Worm (Caenorhabditis elegans) whole organism, young adult: ENCODE data around the gene Y73F8A.13.
A peak's percentile ranks its signal among the peaks of the same experiment; 100 is the strongest.

Source experiments
- B0035.1 ChIP-seq: sonication (generic microtip); optimal IDR thresholded peaks from 2 replicates; lab custom pipeline; 2016; ENCODE audit warnings: missing genetic modification characterization, mild to moderate bottlenecking, missing compliant biosample characterization, missing genotype, missing genetic modification reagents
- D2030.7 ChIP-seq: fragments of 200-800 bp; sonication (Bioruptor generic); IDR thresholded peaks from 2 replicates; pipeline ENCODE4 v1.3.6; 2022; ENCODE audit warnings: missing genetic modification reagents, missing genetic modification characterization, missing compliant biosample characterization
- F10E7.11 ChIP-seq: sonication (generic microtip); optimal IDR thresholded peaks from 2 replicates; lab custom pipeline; 2017; ENCODE audit warnings: mild to moderate bottlenecking, missing genetic modification characterization, moderate library complexity, missing compliant biosample characterization
- F37B4.10 ChIP-seq: fragments of 200-800 bp; sonication (Bioruptor generic); IDR thresholded peaks from 2 replicates; pipeline ENCODE4 v1.3.6; 2022; ENCODE audit warnings: missing genetic modification characterization, missing compliant biosample characterization
- F52B5.7 ChIP-seq: sonication (generic microtip); optimal IDR thresholded peaks from 2 replicates; lab custom pipeline; 2016; ENCODE audit warnings: mild to moderate bottlenecking, missing genetic modification characterization, missing compliant biosample characterization
- F57C9.4 ChIP-seq: sonication (generic microtip); optimal IDR thresholded peaks from 2 replicates; lab custom pipeline; 2017; ENCODE audit warnings: mild to moderate bottlenecking, missing genetic modification characterization, missing compliant biosample characterization
- ZK185.1 ChIP-seq: sonication (generic microtip); optimal IDR thresholded peaks from 2 replicates; lab custom pipeline; 2016; ENCODE audit warnings: mild to moderate bottlenecking, missing genetic modification characterization, missing compliant biosample characterization; ENCODE audit not compliant: poor library complexity, severe bottlenecking
- attf-6 ChIP-seq: fragments of 200-800 bp; sonication (Bioruptor generic); IDR thresholded peaks from 2 replicates; pipeline ENCODE4 v1.3.6; 2022; ENCODE audit warnings: missing genetic modification reagents, missing genetic modification characterization, missing compliant biosample characterization
- cebp-1 ChIP-seq, 2 experiments: fragments of 200-800 bp in 1 of 2; sonication (Bioruptor generic) in 1 of 2; sonication (generic microtip) in 1 of 2; IDR thresholded peaks in 1 of 2; optimal IDR thresholded peaks in 1 of 2; 2 replicates each; pipeline versions ENCODE4 v1.3.6 to Lab custom; 2017 to 2022; ENCODE audit warnings: missing compliant biosample characterization in 2 of 2, missing genetic modification characterization in 2 of 2, mild to moderate bottlenecking in 1 of 2, missing genetic modification reagents in 1 of 2, moderate library complexity in 1 of 2
- cebp-2 ChIP-seq: fragments of 200-800 bp; sonication (Bioruptor generic); IDR thresholded peaks from 2 replicates; pipeline ENCODE4 v1.3.6; 2022; ENCODE audit warnings: missing genetic modification characterization, missing compliant biosample characterization
- ceh-100 ChIP-seq: fragments of 200-800 bp; sonication (Bioruptor generic); IDR thresholded peaks from 2 replicates; pipeline ENCODE4 v1.3.6; 2022; ENCODE audit warnings: missing genetic modification reagents, missing genetic modification characterization, missing compliant biosample characterization
- ceh-27 ChIP-seq: fragments of 200-800 bp; sonication (Bioruptor generic); optimal IDR thresholded peaks from 2 replicates; lab custom pipeline; 2018; ENCODE audit warnings: mild to moderate bottlenecking, missing genetic modification characterization, moderate library complexity, missing compliant biosample characterization
- ceh-91 ChIP-seq: fragments of 200-800 bp; sonication (Bioruptor generic); IDR thresholded peaks from 2 replicates; pipeline ENCODE4 v1.3.6; 2022; ENCODE audit warnings: missing genetic modification reagents, missing genetic modification characterization, missing compliant biosample characterization
- chd-7 ChIP-seq: sonication (generic microtip); optimal IDR thresholded peaks from 2 replicates; lab custom pipeline; 2016; ENCODE audit warnings: mild to moderate bottlenecking, missing genetic modification characterization, moderate library complexity, missing compliant biosample characterization
- dpl-1 ChIP-seq: fragments of 150-350 bp; optimal IDR thresholded peaks from 2 replicates; lab custom pipeline; 2014; ENCODE audit warnings: missing biosample characterization, missing genetic modification reagents, missing genetic modification characterization
- egl-44 ChIP-seq: fragments of 200-800 bp; sonication (Bioruptor generic); IDR thresholded peaks from 2 replicates; pipeline ENCODE4 v1.3.6; 2022; ENCODE audit warnings: missing genetic modification reagents, missing genetic modification characterization, missing compliant biosample characterization
- egrh-3 ChIP-seq: fragments of 200-800 bp; sonication (Bioruptor generic); IDR thresholded peaks from 2 replicates; pipeline ENCODE4 v1.3.6; 2022; ENCODE audit warnings: missing genetic modification reagents, missing genetic modification characterization, missing compliant biosample characterization
- him-1 ChIP-seq: sonication (generic microtip); optimal IDR thresholded peaks from 2 replicates; lab custom pipeline; 2016; ENCODE audit warnings: missing genotype, missing genetic modification reagents, missing genetic modification characterization, missing compliant biosample characterization
- hmg-20 ChIP-seq: fragments of 200-800 bp; sonication (Bioruptor generic); IDR thresholded peaks from 2 replicates; pipeline ENCODE4 v1.3.6; 2022; ENCODE audit warnings: missing genetic modification reagents, missing genetic modification characterization, missing compliant biosample characterization
- hrde-1 ChIP-seq: sonication (generic microtip); optimal IDR thresholded peaks from 2 replicates; lab custom pipeline; 2016; ENCODE audit warnings: missing genetic modification characterization, mild to moderate bottlenecking, missing compliant biosample characterization, moderate library complexity, missing genotype, missing genetic modification reagents, borderline replicate concordance
- hsf-1 ChIP-seq: fragments of 200-800 bp; sonication (Bioruptor generic); IDR thresholded peaks from 2 replicates; pipeline ENCODE4 v1.3.6; 2022; ENCODE audit warnings: missing genetic modification reagents, missing genetic modification characterization, missing compliant biosample characterization
- lag-1 ChIP-seq: fragments of 200-800 bp; sonication (Bioruptor generic); IDR thresholded peaks from 2 replicates; pipeline ENCODE4 v1.3.6; 2022; ENCODE audit warnings: missing genetic modification reagents, missing genetic modification characterization, missing compliant biosample characterization
- lin-40 ChIP-seq: sonication (generic microtip); optimal IDR thresholded peaks from 2 replicates; lab custom pipeline; 2016; ENCODE audit warnings: missing genetic modification characterization, mild to moderate bottlenecking, missing compliant biosample characterization, missing genotype, missing genetic modification reagents
- lin-54 ChIP-seq: fragments of 200-800 bp; sonication (Bioruptor generic); optimal IDR thresholded peaks from 2 replicates; lab custom pipeline; 2018; ENCODE audit warnings: mild to moderate bottlenecking, missing genetic modification characterization, missing compliant biosample characterization
- madf-3 ChIP-seq: fragments of 200-800 bp; sonication (Bioruptor generic); IDR thresholded peaks from 2 replicates; pipeline ENCODE4 v1.3.6; 2022; ENCODE audit warnings: missing genetic modification reagents, missing genetic modification characterization, missing compliant biosample characterization
- mes-4 ChIP-seq: sonication (generic microtip); optimal IDR thresholded peaks from 2 replicates; lab custom pipeline; 2016; ENCODE audit warnings: missing genotype, missing genetic modification characterization, missing compliant biosample characterization
- nhr-80 ChIP-seq: sonication (generic microtip); optimal IDR thresholded peaks from 2 replicates; lab custom pipeline; 2016; ENCODE audit warnings: missing genetic modification characterization, missing compliant biosample characterization
- nhr-90 ChIP-seq: sonication (generic microtip); optimal IDR thresholded peaks from 2 replicates; lab custom pipeline; 2016; ENCODE audit warnings: missing genotype, mild to moderate bottlenecking, missing genetic modification characterization, missing compliant biosample characterization
- pha-4 ChIP-seq: fragments of 150-350 bp; sonication (generic microtip); optimal IDR thresholded peaks from 2 replicates; lab custom pipeline; 2014; ENCODE audit warnings: missing biosample characterization, missing genetic modification reagents, missing genetic modification characterization
- rec-8 ChIP-seq, 2 experiments: sonication (generic microtip); optimal IDR thresholded peaks; 2 replicates each; lab custom pipeline; 2016; ENCODE audit warnings: mild to moderate bottlenecking in 2 of 2, missing genetic modification characterization in 2 of 2, missing genetic modification reagents in 2 of 2, missing genotype in 2 of 2, missing biosample characterization in 1 of 2, missing compliant biosample characterization in 1 of 2, moderate library complexity in 1 of 2
- sea-2 ChIP-seq: fragments of 200-800 bp; sonication (Bioruptor generic); IDR thresholded peaks from 2 replicates; pipeline ENCODE4 v1.3.6; 2022; ENCODE audit warnings: missing genetic modification characterization, missing compliant biosample characterization
- snpc-1.1 ChIP-seq: sonication (generic microtip); optimal IDR thresholded peaks from 2 replicates; lab custom pipeline; 2017; ENCODE audit warnings: missing genetic modification characterization, mild to moderate bottlenecking, missing compliant biosample characterization, antibody characterized with exemption, moderate library complexity, missing genotype, missing genetic modification reagents; ENCODE audit not compliant: insufficient read depth
- snpc-3.4 ChIP-seq: sonication (generic microtip); optimal IDR thresholded peaks from 2 replicates; lab custom pipeline; 2017; ENCODE audit warnings: missing genetic modification characterization, mild to moderate bottlenecking, missing compliant biosample characterization, antibody characterized with exemption, moderate library complexity, missing genotype, missing genetic modification reagents
- xnd-1 ChIP-seq: sonication (generic microtip); optimal IDR thresholded peaks from 2 replicates; lab custom pipeline; 2016; ENCODE audit warnings: missing genotype, missing genetic modification reagents, missing genetic modification characterization, missing compliant biosample characterization
- zfh-2 ChIP-seq: fragments of 200-800 bp; sonication (Bioruptor generic); conservative IDR thresholded peaks from 2 replicates; pipeline ENCODE4 v1.3.6; 2022; ENCODE audit warnings: missing genetic modification reagents, missing genetic modification characterization, missing compliant biosample characterization
- ztf-25 ChIP-seq: fragments of 200-800 bp; sonication (Bioruptor generic); IDR thresholded peaks from 2 replicates; pipeline ENCODE4 v1.3.6; 2022; ENCODE audit warnings: missing genetic modification reagents, missing genetic modification characterization, missing compliant biosample characterization

The Y73F8A.13 gene

DNA sequence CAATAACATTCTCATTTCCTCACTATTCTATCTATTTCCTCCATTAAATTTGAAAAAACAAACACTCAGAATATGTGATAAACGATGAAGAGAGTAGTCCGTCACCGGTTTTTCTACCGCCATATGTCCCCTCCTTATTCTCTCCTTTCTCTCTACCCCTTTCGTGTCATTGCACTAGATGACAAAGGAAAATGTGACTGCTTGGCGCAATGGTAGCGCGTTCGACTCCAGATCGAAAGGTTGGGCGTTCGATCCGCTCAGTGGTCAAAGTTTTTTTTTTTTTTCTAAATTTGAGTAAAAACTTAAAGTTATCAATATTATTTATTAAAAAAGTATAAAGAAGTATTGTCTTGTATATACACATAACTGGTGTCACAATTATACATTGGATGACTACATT, 22.5 kb upstream of the Y73F8A.13 start (continued):
- TF ChIP-seq cebp-1 (GFP tag; IDR thresholded peaks at IDR 0.05; lab: Robert Waterston, UW) (no peak), cebp-1 (tag; optimal IDR thresholded peaks at IDR 0.05; lab: Kevin White, UChicago) (no peak), hmg-20 (GFP tag; lab: Robert Waterston, UW) (no peak), nhr-80 (no peak), egl-44 (GFP tag; lab: Robert Waterston, UW) (no peak), hsf-1 (GFP tag; lab: Robert Waterston, UW) (peak; percentile 75), dpl-1 (GFP tag; lab: Kevin White, UChicago) (no peak), ceh-91 (GFP tag; lab: Robert Waterston, UW) (no peak), sea-2 (no peak), rec-8 (tag; optimal IDR thresholded peaks at IDR 0.05; lab: Kevin White, UChicago) (peak; percentile 11 to 36), attf-6 (GFP tag; lab: Robert Waterston, UW) (peak; percentile 97), snpc-3.4 (peak; percentile 35), chd-7 (tag; lab: Kevin White, UChicago) (no peak), B0035.1 (tag; lab: Kevin White, UChicago) (no peak), F52B5.7 (tag; lab: Kevin White, UChicago) (no peak), mes-4 (tag; lab: Kevin White, UChicago) (no peak), ceh-27 (no peak), lin-40 (tag; lab: Kevin White, UChicago) (no peak), ceh-100 (GFP tag; lab: Robert Waterston, UW) (no peak), egrh-3 (GFP tag; lab: Robert Waterston, UW) (no peak), D2030.7 (GFP tag; lab: Robert Waterston, UW) (peak; percentile 40; the same call in 1 of the 2 replicates), zfh-2 (GFP tag; lab: Robert Waterston, UW) (no peak), nhr-90 (tag; lab: Kevin White, UChicago) (no peak), F57C9.4 (tag; lab: Kevin White, UChicago) (no peak), lin-54 (GFP tag; lab: Kevin White, UChicago) (no peak), pha-4 (tag; lab: Kevin White, UChicago) (no peak), madf-3 (no peak), lag-1 (no peak), F10E7.11 (tag; lab: Kevin White, UChicago) (no peak)

DNA sequence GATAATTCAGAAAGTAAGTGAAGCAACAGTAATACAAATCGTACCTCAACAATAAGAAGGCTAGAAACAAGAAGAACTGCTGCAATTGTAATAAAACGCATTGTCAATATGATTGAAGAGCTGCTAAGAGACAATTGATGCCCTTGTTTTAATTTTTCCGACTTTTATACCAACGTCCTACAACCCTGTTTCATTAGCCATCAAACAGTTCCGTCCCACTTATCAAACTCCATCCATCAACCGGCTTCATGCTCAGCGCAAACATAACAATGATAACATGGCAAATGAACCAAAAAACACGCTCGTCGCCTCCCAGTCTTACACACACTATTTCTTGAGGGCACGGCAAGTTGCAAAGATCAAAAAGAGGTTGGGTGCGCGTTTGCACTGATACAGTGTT, 20.9 kb upstream of the Y73F8A.13 start, which contains the start of gene pqn-90:
Gene pqn-90, minus strand, starts transcription at position 101 of the 400 bp plus-strand sequence.
- no peak for TF ChIP-seq him-1 (tag; lab: Kevin White, UChicago)
- no peak for TF ChIP-seq snpc-1.1 (tag; lab: Kevin White, UChicago)
- no peak for TF ChIP-seq ztf-25 (GFP tag; lab: Robert Waterston, UW)
- TF ChIP-seq zfh-2 (GFP tag; lab: Robert Waterston, UW): no peak
- no peak for TF ChIP-seq ZK185.1 (tag; lab: Kevin White, UChicago)
- no peak for TF ChIP-seq hrde-1 (tag; lab: Kevin White, UChicago)
- TF ChIP-seq F37B4.10 (GFP tag; lab: Robert Waterston, UW): no peak
- TF ChIP-seq ceh-91 (GFP tag; lab: Robert Waterston, UW): no peak
- no peak for TF ChIP-seq cebp-2 (GFP tag; lab: Robert Waterston, UW)

DNA sequence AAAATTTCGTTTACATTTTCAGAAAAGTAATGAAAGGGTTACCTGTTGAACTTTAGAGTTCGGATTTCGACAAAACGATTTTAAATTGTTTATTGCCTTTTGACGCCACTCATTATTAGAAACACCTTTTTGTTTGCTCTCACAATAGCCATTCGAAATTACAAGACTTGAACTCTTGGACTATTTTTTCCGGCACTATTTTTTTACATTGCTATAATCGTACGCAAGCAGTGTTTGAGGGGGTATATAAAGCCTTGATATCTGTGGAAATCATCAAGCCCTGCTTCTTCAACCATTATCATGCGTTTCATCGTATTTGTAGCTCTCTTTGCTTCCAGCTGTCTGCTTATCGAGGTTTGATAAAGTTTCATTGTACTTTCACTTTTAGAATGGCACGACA, 20.4 kb upstream of the Y73F8A.13 start, which contains the start of gene pqn-91:
Gene pqn-91, plus strand, starts transcription at position 301 of the 400 bp plus-strand sequence.
- no peak for TF ChIP-seq xnd-1
